Worm (Caenorhabditis elegans): ENCODE data around the gene C17G10.6.

The C17G10.6 gene

ce11 chrII:5582309-5582708 is 20.8 kb downstream of the C17G10.6 start, which contains the start of gene T25E4.2:
T25E4.2 (minus strand) TSS chrII:5582409.
- no peak for TF ChIP-seq nhr-237 (tag; optimal IDR thresholded peaks at IDR 0.05)
- no peak for TF ChIP-seq hmg-11 (tag; optimal IDR thresholded peaks at IDR 0.05)
- no peak for TF ChIP-seq lin-39 (tag; optimal IDR thresholded peaks at IDR 0.05)
- TF ChIP-seq ZK546.5 (tag; optimal IDR thresholded peaks at IDR 0.05): no peak
- no peak for TF ChIP-seq mml-1 (tag; optimal IDR thresholded peaks at IDR 0.05)
- no peak for TF ChIP-seq R02D3.7 (tag; optimal IDR thresholded peaks at IDR 0.05)
- TF ChIP-seq jun-1 (tag; optimal IDR thresholded peaks at IDR 0.05): no peak
- TF ChIP-seq nhr-11 (tag; optimal IDR thresholded peaks at IDR 0.05): no peak
- TF ChIP-seq elt-1 (tag; optimal IDR thresholded peaks at IDR 0.05): no peak
- no peak for TF ChIP-seq mdl-1 (tag; optimal IDR thresholded peaks at IDR 0.05)
- no peak for TF ChIP-seq nhr-23 (tag; optimal IDR thresholded peaks at IDR 0.05)

DNA sequence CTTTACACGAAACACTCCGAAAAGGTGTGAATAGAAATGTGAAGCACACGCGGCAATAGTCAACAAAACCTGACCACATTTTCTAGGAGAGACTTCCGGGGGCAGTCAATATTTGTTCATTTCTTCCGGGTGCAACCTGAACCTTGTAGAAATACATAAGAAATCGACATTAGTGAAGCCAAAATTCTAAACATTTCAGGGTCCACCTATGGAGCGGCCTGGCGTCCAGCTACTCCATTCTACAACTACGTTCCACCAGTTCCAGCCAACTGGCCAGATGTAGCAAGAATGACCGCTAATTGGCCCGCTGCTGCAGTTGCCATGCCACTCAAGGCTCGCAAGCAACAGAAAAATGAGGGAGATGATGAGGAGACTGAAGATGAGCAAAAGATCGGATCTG is 23.9 kb downstream of the C17G10.6 start:
- TF ChIP-seq fkh-10 (GFP tag; optimal IDR thresholded peaks at IDR 0.05) (no peak), snpc-4 (tag; optimal IDR thresholded peaks at IDR 0.05) (no peak), eor-1 (tag; optimal IDR thresholded peaks at IDR 0.05) (no peak), lin-15B (tag; optimal IDR thresholded peaks at IDR 0.05) (no peak), nhr-43 (tag; optimal IDR thresholded peaks at IDR 0.05; ENCODE audit: poor library complexity, severe bottlenecking) (no peak), nfya-1 (tag; optimal IDR thresholded peaks at IDR 0.05; ENCODE audit: insufficient read depth) (no peak), jun-1 (tag; optimal IDR thresholded peaks at IDR 0.05) (no peak), skn-1 (tag; optimal IDR thresholded peaks at IDR 0.05) (no peak), pha-4 (tag; optimal IDR thresholded peaks at IDR 0.05) (peak; percentile 58)

ce11 chrII:5578714-5579113 is 24.4 kb downstream of the C17G10.6 start:
- TF ChIP-seq hmg-11 (tag; optimal IDR thresholded peaks at IDR 0.05) (no peak), aly-2 (tag; optimal IDR thresholded peaks at IDR 0.05) (no peak), elt-2 (tag; optimal IDR thresholded peaks at IDR 0.05) (no peak), unc-39 (tag; optimal IDR thresholded peaks at IDR 0.05) (no peak)

DNA sequence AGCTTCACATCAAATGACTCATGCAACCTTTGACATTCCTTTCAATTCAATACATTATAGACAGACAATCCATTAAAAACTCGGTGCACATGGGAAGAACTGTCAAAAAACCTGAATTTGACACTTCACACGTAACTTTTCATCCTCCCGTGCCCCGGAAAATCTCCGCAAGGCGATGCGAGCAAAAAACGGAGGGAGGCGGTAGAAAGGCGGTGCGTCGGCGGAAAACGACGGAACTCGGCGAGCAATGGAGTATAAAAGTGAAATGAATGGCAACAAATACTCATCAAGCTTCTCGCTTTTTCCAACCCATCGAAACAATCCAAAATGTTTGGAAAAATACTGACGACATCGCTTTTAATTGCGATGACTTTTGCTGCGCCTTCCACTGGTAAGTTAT is 25.1 kb downstream of the C17G10.6 start, which contains the start of gene T25E4.1:
TSS of gene T25E4.1 (plus strand) at position 301 of the 400 bp plus-strand sequence.
- no peak for TF ChIP-seq zag-1 (tag; optimal IDR thresholded peaks at IDR 0.05)
- TF ChIP-seq fkh-2 (tag; optimal IDR thresholded peaks at IDR 0.05): no peak
- no peak for TF ChIP-seq daf-12 (tag; optimal IDR thresholded peaks at IDR 0.05)
- TF ChIP-seq elt-1 (tag; optimal IDR thresholded peaks at IDR 0.05): no peak
- no peak for TF ChIP-seq hmg-11 (tag; optimal IDR thresholded peaks at IDR 0.05)
- no peak for TF ChIP-seq unc-39 (tag; optimal IDR thresholded peaks at IDR 0.05)
- TF ChIP-seq elt-2 (tag; optimal IDR thresholded peaks at IDR 0.05): no peak
- no peak for TF ChIP-seq ceh-9 (tag; optimal IDR thresholded peaks at IDR 0.05)
- no peak for TF ChIP-seq nhr-28 (tag; optimal IDR thresholded peaks at IDR 0.05)
- no peak for TF ChIP-seq nhr-25 (tag; optimal IDR thresholded peaks at IDR 0.05)
- no peak for TF ChIP-seq ceh-16 (tag; optimal IDR thresholded peaks at IDR 0.05)
- no peak for TF ChIP-seq skn-1 (tag; optimal IDR thresholded peaks at IDR 0.05)
- no peak for TF ChIP-seq R02D3.7 (tag; optimal IDR thresholded peaks at IDR 0.05)
- no peak for TF ChIP-seq tbx-2 (tag; optimal IDR thresholded peaks at IDR 0.05)
- no peak for TF ChIP-seq nhr-11 (tag; optimal IDR thresholded peaks at IDR 0.05)
- no peak for TF ChIP-seq lin-39 (tag; optimal IDR thresholded peaks at IDR 0.05)
- TF ChIP-seq nhr-23 (tag; optimal IDR thresholded peaks at IDR 0.05): no peak
- no peak for TF ChIP-seq mml-1 (tag; optimal IDR thresholded peaks at IDR 0.05)
- no peak for TF ChIP-seq nhr-77 (tag; optimal IDR thresholded peaks at IDR 0.05)

DNA sequence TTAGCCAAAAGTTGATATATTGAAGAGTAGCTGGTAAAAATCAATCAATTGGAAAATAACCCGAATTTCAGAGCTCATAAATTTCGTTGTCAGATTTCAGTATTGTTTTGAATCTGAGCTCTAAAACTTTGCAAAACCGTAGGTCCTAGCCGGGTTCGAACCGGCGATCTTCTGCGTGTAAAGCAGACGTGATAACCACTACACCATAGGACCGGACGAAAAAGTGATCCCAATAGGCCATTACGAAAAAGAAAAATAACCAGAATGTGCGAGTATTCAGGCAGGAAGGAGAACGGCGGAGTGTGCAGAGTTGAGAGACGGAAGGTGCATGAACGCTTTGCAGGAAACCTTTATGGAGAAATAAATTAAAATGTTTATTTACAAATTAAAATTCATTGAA is 26.0 kb downstream of the C17G10.6 start:
- TF ChIP-seq nhr-25 (tag; optimal IDR thresholded peaks at IDR 0.05) (no peak), jun-1 (tag; optimal IDR thresholded peaks at IDR 0.05) (peak; percentile 47), nfya-1 (tag; optimal IDR thresholded peaks at IDR 0.05; ENCODE audit: insufficient read depth) (peak; percentile 33), hmg-11 (tag; optimal IDR thresholded peaks at IDR 0.05) (no peak), daf-12 (tag; optimal IDR thresholded peaks at IDR 0.05) (no peak), ceh-82 (tag; optimal IDR thresholded peaks at IDR 0.05) (no peak), nhr-43 (tag; optimal IDR thresholded peaks at IDR 0.05; ENCODE audit: poor library complexity, severe bottlenecking) (peak; percentile 61), pha-4 (tag; optimal IDR thresholded peaks at IDR 0.05) (peak; percentile 34), egl-5 (tag; optimal IDR thresholded peaks at IDR 0.05) (no peak), elt-2 (tag; optimal IDR thresholded peaks at IDR 0.05) (peak; percentile 60), mml-1 (tag; optimal IDR thresholded peaks at IDR 0.05) (no peak), pqm-1 (tag; optimal IDR thresholded peaks at IDR 0.05) (no peak), snpc-4 (tag; optimal IDR thresholded peaks at IDR 0.05) (peak; percentile 55), nhr-67 (tag; optimal IDR thresholded peaks at IDR 0.05) (no peak), lin-15B (tag; optimal IDR thresholded peaks at IDR 0.05) (no peak), lin-39 (tag; optimal IDR thresholded peaks at IDR 0.05) (peak; percentile 24)
